Worm (Caenorhabditis elegans) whole organism, L2 larva: Measurements from ENCODE around the gene C05B5.11.

Experiments used
- F13H6.1 ChIP-seq: sonication (generic microtip); optimal IDR thresholded peaks from 2 replicates; lab custom pipeline; 2016; ENCODE audit warnings: missing genetic modification characterization, missing compliant biosample characterization
- R02D3.7 ChIP-seq: fragments of 150-350 bp; optimal IDR thresholded peaks from 2 replicates; lab custom pipeline; 2014; ENCODE audit warnings: missing biosample characterization, missing genetic modification characterization
- ZK546.5 ChIP-seq: sonication (generic microtip); optimal IDR thresholded peaks from 2 replicates; lab custom pipeline; 2017; ENCODE audit warnings: missing biosample characterization, missing genetic modification characterization
- alr-1 ChIP-seq: fragments of 150-350 bp; optimal IDR thresholded peaks from 2 replicates; lab custom pipeline; 2014; ENCODE audit warnings: missing biosample characterization, missing genetic modification characterization
- aly-2 ChIP-seq: fragments of 150-350 bp; optimal IDR thresholded peaks from 2 replicates; lab custom pipeline; 2014; ENCODE audit warnings: missing biosample characterization, missing genetic modification characterization
- blmp-1 ChIP-seq: sonication (generic microtip); optimal IDR thresholded peaks from 2 replicates; lab custom pipeline; 2017; ENCODE audit warnings: missing genetic modification characterization, mild to moderate bottlenecking, missing compliant biosample characterization, antibody characterized with exemption, moderate library complexity; ENCODE audit not compliant: insufficient read depth
- ceh-16 ChIP-seq: fragments of 150-350 bp; optimal IDR thresholded peaks from 2 replicates; lab custom pipeline; 2014; ENCODE audit warnings: missing biosample characterization, missing genetic modification characterization
- ceh-82 ChIP-seq: fragments of 150-350 bp; optimal IDR thresholded peaks from 2 replicates; lab custom pipeline; 2014; ENCODE audit warnings: missing biosample characterization, missing genetic modification characterization
- crh-2 ChIP-seq: sonication (generic microtip); optimal IDR thresholded peaks from 2 replicates; lab custom pipeline; 2017; ENCODE audit warnings: missing biosample characterization, missing genetic modification characterization
- dmd-4 ChIP-seq: sonication (generic microtip); optimal IDR thresholded peaks from 2 replicates; lab custom pipeline; 2017; ENCODE audit warnings: missing biosample characterization, missing genetic modification characterization
- egl-27 ChIP-seq: sonication (generic microtip); optimal IDR thresholded peaks from 3 replicates; lab custom pipeline; 2017; ENCODE audit warnings: missing biosample characterization, missing genetic modification reagents, missing genetic modification characterization
- elt-1 ChIP-seq: fragments of 150-350 bp; optimal IDR thresholded peaks from 2 replicates; lab custom pipeline; 2014; ENCODE audit warnings: missing biosample characterization, missing genetic modification characterization
- elt-3 ChIP-seq: sonication (generic microtip); optimal IDR thresholded peaks from 2 replicates; lab custom pipeline; 2017; ENCODE audit warnings: missing biosample characterization, missing genetic modification characterization
- fos-1 ChIP-seq: fragments of 150-350 bp; optimal IDR thresholded peaks from 2 replicates; lab custom pipeline; 2014; ENCODE audit warnings: missing biosample characterization, missing genetic modification characterization
- gmeb-1 ChIP-seq: fragments of 150-350 bp; optimal IDR thresholded peaks from 2 replicates; lab custom pipeline; 2014; ENCODE audit warnings: missing biosample characterization, missing genetic modification characterization
- lin-11 ChIP-seq: fragments of 150-350 bp; sonication (generic microtip); optimal IDR thresholded peaks from 2 replicates; lab custom pipeline; 2014; ENCODE audit warnings: missing biosample characterization, missing genetic modification characterization, inconsistent platforms, mixed read lengths
- lin-13 ChIP-seq: fragments of 150-350 bp; optimal IDR thresholded peaks from 2 replicates; lab custom pipeline; 2014; ENCODE audit warnings: missing biosample characterization, missing genetic modification reagents, missing genetic modification characterization
- lin-39 ChIP-seq: fragments of 150-350 bp; optimal IDR thresholded peaks from 2 replicates; lab custom pipeline; 2014; ENCODE audit warnings: missing biosample characterization, missing genetic modification reagents, missing genetic modification characterization
- mbf-1 ChIP-seq: sonication (generic microtip); optimal IDR thresholded peaks from 2 replicates; lab custom pipeline; 2017; ENCODE audit warnings: missing biosample characterization, missing genetic modification characterization
- nhr-10 ChIP-seq: sonication (generic microtip); optimal IDR thresholded peaks from 2 replicates; lab custom pipeline; 2017; ENCODE audit warnings: missing biosample characterization, missing genetic modification characterization
- nhr-11 ChIP-seq: fragments of 150-350 bp; optimal IDR thresholded peaks from 2 replicates; lab custom pipeline; 2014; ENCODE audit warnings: missing biosample characterization, missing genetic modification characterization
- nhr-12 ChIP-seq: fragments of 150-350 bp; optimal IDR thresholded peaks from 2 replicates; lab custom pipeline; 2014; ENCODE audit warnings: missing biosample characterization, missing genetic modification characterization
- nhr-21 ChIP-seq: fragments of 150-350 bp; optimal IDR thresholded peaks from 2 replicates; lab custom pipeline; 2014; ENCODE audit warnings: missing biosample characterization, missing genetic modification characterization
- nhr-23 ChIP-seq: fragments of 150-350 bp; optimal IDR thresholded peaks from 2 replicates; lab custom pipeline; 2014; ENCODE audit warnings: missing biosample characterization, missing genetic modification reagents, missing genetic modification characterization
- nhr-237 ChIP-seq: fragments of 150-350 bp; optimal IDR thresholded peaks from 2 replicates; lab custom pipeline; 2014; ENCODE audit warnings: missing biosample characterization, missing genetic modification characterization
- nhr-25 ChIP-seq: fragments of 150-350 bp; sonication (generic microtip); optimal IDR thresholded peaks from 3 replicates; lab custom pipeline; 2014; ENCODE audit warnings: missing biosample characterization, missing genetic modification characterization
- nhr-77 ChIP-seq: fragments of 150-350 bp; optimal IDR thresholded peaks from 2 replicates; lab custom pipeline; 2014; ENCODE audit warnings: missing biosample characterization, missing genetic modification characterization
- peb-1 ChIP-seq: fragments of 150-350 bp; optimal IDR thresholded peaks from 2 replicates; lab custom pipeline; 2014; ENCODE audit warnings: missing biosample characterization, missing genetic modification characterization
- sem-4 ChIP-seq: fragments of 150-350 bp; optimal IDR thresholded peaks from 2 replicates; lab custom pipeline; 2014; ENCODE audit warnings: missing biosample characterization, missing genetic modification reagents, missing genetic modification characterization
- skn-1 ChIP-seq: sonication (generic microtip); optimal IDR thresholded peaks from 2 replicates; lab custom pipeline; 2017; ENCODE audit warnings: missing biosample characterization, missing genetic modification characterization
- sma-3 ChIP-seq: sonication (generic microtip); optimal IDR thresholded peaks from 2 replicates; lab custom pipeline; 2016; ENCODE audit warnings: missing genetic modification reagents, missing genetic modification characterization, missing compliant biosample characterization
- unc-55 ChIP-seq: fragments of 150-350 bp; sonication (generic microtip); optimal IDR thresholded peaks from 3 replicates; lab custom pipeline; 2014; ENCODE audit warnings: missing biosample characterization, missing genetic modification reagents, missing genetic modification characterization
- zag-1 ChIP-seq: fragments of 150-350 bp; optimal IDR thresholded peaks from 2 replicates; lab custom pipeline; 2014; ENCODE audit warnings: missing biosample characterization, missing genetic modification characterization
- ztf-1 ChIP-seq: fragments of 200-800 bp; sonication (Bioruptor generic); conservative IDR thresholded peaks from 2 replicates; pipeline ENCODE4 v1.3.6; 2022; ENCODE audit warnings: missing genetic modification characterization, missing compliant biosample characterization
- ztf-4 ChIP-seq: fragments of 150-350 bp; optimal IDR thresholded peaks from 2 replicates; lab custom pipeline; 2014; ENCODE audit warnings: missing biosample characterization, missing genetic modification characterization

C05B5.11 gene

ce11 chrIII:9965444-9965843 is 38.9 kb upstream of the C05B5.11 start:
- TF ChIP-seq nhr-77 (no peak), skn-1 (tag; lab: Kevin White, UChicago) (no peak), dmd-4 (tag; lab: Kevin White, UChicago) (no peak), sma-3 (GFP tag; lab: Kevin White, UChicago) (no peak), ceh-82 (no peak), nhr-23 (tag; lab: Kevin White, UChicago) (no peak), ceh-16 (tag; lab: Kevin White, UChicago) (no peak), zag-1 (tag; lab: Kevin White, UChicago) (no peak)

ce11 chrIII:9969371-9969770 is 34.9 kb upstream of the C05B5.11 start:
- TF ChIP-seq ztf-4 (tag; lab: Kevin White, UChicago) (no peak), nhr-21 (no peak), mbf-1 (tag; lab: Kevin White, UChicago) (no peak), fos-1 (no peak), egl-27 (no peak), unc-55 (no peak)

- TF ChIP-seq lin-13 (GFP tag; lab: Kevin White, UChicago) (no peak), egl-27 (no peak), ztf-1 (GFP tag; lab: Robert Waterston, UW) (no peak), nhr-237 (no peak), elt-1 (tag; lab: Kevin White, UChicago) (no peak), elt-3 (tag; lab: Kevin White, UChicago) (no peak), lin-11 (tag; lab: Kevin White, UChicago) (no peak), nhr-11 (tag; lab: Kevin White, UChicago) (no peak), nhr-23 (tag; lab: Kevin White, UChicago) (no peak), blmp-1 (tag; lab: Kevin White, UChicago) (no peak), R02D3.7 (no peak), dmd-4 (tag; lab: Kevin White, UChicago) (no peak), ztf-4 (tag; lab: Kevin White, UChicago) (no peak), nhr-10 (tag; lab: Kevin White, UChicago) (no peak), ceh-82 (no peak), zag-1 (tag; lab: Kevin White, UChicago) (no peak), nhr-12 (tag; lab: Kevin White, UChicago) (no peak), F13H6.1 (tag; lab: Kevin White, UChicago) (no peak), ZK546.5 (tag; lab: Kevin White, UChicago) (no peak)
These were observed 32.0 kb upstream of the C05B5.11 start for ce11 chrIII:9972192-9972811.

ce11 chrIII:9973765-9974164 is 30.5 kb upstream of the C05B5.11 start, which contains the start of gene R10E12.2:
Gene R10E12.2, minus strand, starts transcription at chrIII:9973865.
- TF ChIP-seq ztf-1 (GFP tag; lab: Robert Waterston, UW) = no peak
- no peak for TF ChIP-seq blmp-1 (tag; lab: Kevin White, UChicago)
- TF ChIP-seq nhr-12 (tag; lab: Kevin White, UChicago) = no peak
- TF ChIP-seq elt-3 (tag; lab: Kevin White, UChicago) = no peak
- no peak for TF ChIP-seq sem-4 (tag; lab: Kevin White, UChicago)
- TF ChIP-seq nhr-21 = no peak
- TF ChIP-seq peb-1 (tag; lab: Kevin White, UChicago) = no peak
- TF ChIP-seq sma-3 (GFP tag; lab: Kevin White, UChicago) = no peak
- TF ChIP-seq nhr-10 (tag; lab: Kevin White, UChicago) = no peak
- no peak for TF ChIP-seq crh-2 (tag; lab: Kevin White, UChicago)
- TF ChIP-seq egl-27 = no peak
- TF ChIP-seq gmeb-1 (tag; lab: Kevin White, UChicago) = no peak

ce11 chrIII:9982119-9982642 is 22.1 kb upstream of the C05B5.11 start:
- no peak for TF ChIP-seq lin-39
- TF ChIP-seq alr-1 (tag; lab: Kevin White, UChicago) = no peak
- no peak for TF ChIP-seq nhr-12 (tag; lab: Kevin White, UChicago)
- no peak for TF ChIP-seq sma-3 (GFP tag; lab: Kevin White, UChicago)
- TF ChIP-seq nhr-25 (tag; lab: Kevin White, UChicago) = no peak
- TF ChIP-seq crh-2 (tag; lab: Kevin White, UChicago) = no peak
- no peak for TF ChIP-seq aly-2 (tag; lab: Kevin White, UChicago)
- TF ChIP-seq ztf-1 (GFP tag; lab: Robert Waterston, UW) = no peak
- TF ChIP-seq nhr-77 = no peak
- TF ChIP-seq, all 48 proteins: peak for 0
